Worm (Caenorhabditis elegans) whole organism, early embryonic: ENCODE results near the gene T04A8.8.

Source experiments
- B0310.2 ChIP-seq: sonication (generic microtip); optimal IDR thresholded peaks from 2 replicates; lab custom pipeline; 2016; ENCODE audit warnings: mild to moderate bottlenecking, missing genetic modification characterization, missing compliant biosample characterization
- F13C5.2 ChIP-seq: sonication (generic microtip); optimal IDR thresholded peaks from 2 replicates; lab custom pipeline; 2017; ENCODE audit warnings: mild to moderate bottlenecking, missing genetic modification characterization, inconsistent platforms, missing compliant biosample characterization
- aly-1 ChIP-seq: sonication (generic microtip); optimal IDR thresholded peaks from 2 replicates; lab custom pipeline; 2016; ENCODE audit warnings: missing genetic modification characterization, missing compliant biosample characterization
- ama-1 ChIP-seq: fragments of 150-350 bp; optimal IDR thresholded peaks from 2 replicates; lab custom pipeline; 2014
- ceh-13 ChIP-seq: fragments of 200-800 bp; sonication (Bioruptor generic); optimal IDR thresholded peaks from 2 replicates; lab custom pipeline; 2018; ENCODE audit warnings: mild to moderate bottlenecking, missing genetic modification characterization, missing compliant biosample characterization
- ceh-36 ChIP-seq: sonication (generic microtip); optimal IDR thresholded peaks from 2 replicates; lab custom pipeline; 2016; ENCODE audit warnings: missing genetic modification characterization, inconsistent platforms, missing compliant biosample characterization
- ets-7 ChIP-seq: sonication (generic microtip); optimal IDR thresholded peaks from 2 replicates; lab custom pipeline; 2016; ENCODE audit warnings: missing genotype, missing genetic modification characterization, missing compliant biosample characterization
- flt-1 ChIP-seq: fragments of 200-800 bp; sonication (Bioruptor generic); IDR thresholded peaks from 2 replicates; pipeline ENCODE4 v1.3.6; 2022; ENCODE audit warnings: missing genetic modification characterization, missing compliant biosample characterization
- hmbx-1 ChIP-seq: sonication (generic microtip); optimal IDR thresholded peaks from 2 replicates; lab custom pipeline; 2016; ENCODE audit warnings: mild to moderate bottlenecking, missing genetic modification characterization, missing compliant biosample characterization
- hmg-4 ChIP-seq: fragments of 200-800 bp; sonication (Bioruptor generic); optimal IDR thresholded peaks from 2 replicates; lab custom pipeline; 2018; ENCODE audit warnings: mild to moderate bottlenecking, missing genetic modification characterization, missing compliant biosample characterization
- hnd-1 ChIP-seq: sonication (generic microtip); optimal IDR thresholded peaks from 2 replicates; lab custom pipeline; 2016; ENCODE audit warnings: missing genetic modification characterization, missing compliant biosample characterization
- pes-1 ChIP-seq: fragments of 200-800 bp; sonication (Bioruptor generic); IDR thresholded peaks from 2 replicates; pipeline ENCODE4 v1.3.6; 2022; ENCODE audit warnings: missing genetic modification reagents, missing genetic modification characterization, missing compliant biosample characterization
- scrt-1 ChIP-seq: fragments of 200-800 bp; sonication (Bioruptor generic); IDR thresholded peaks from 2 replicates; pipeline ENCODE4 v1.3.6; 2022; ENCODE audit warnings: missing genetic modification characterization, missing compliant biosample characterization
- sea-1 ChIP-seq: fragments of 200-800 bp; sonication (Bioruptor generic); conservative IDR thresholded peaks from 2 replicates; pipeline ENCODE4 v1.3.6; 2022; ENCODE audit warnings: missing genetic modification characterization, missing compliant biosample characterization
- tbx-11 ChIP-seq: fragments of 200-800 bp; sonication (Bioruptor generic); IDR thresholded peaks from 2 replicates; pipeline ENCODE4 v1.3.6; 2022; ENCODE audit warnings: missing genetic modification characterization, missing compliant biosample characterization
- tbx-37 ChIP-seq: fragments of 200-800 bp; sonication (Bioruptor generic); conservative IDR thresholded peaks from 2 replicates; pipeline ENCODE4 v1.3.6; 2022; ENCODE audit warnings: missing genetic modification reagents, missing genetic modification characterization, missing compliant biosample characterization
- tra-4 ChIP-seq: sonication (generic microtip); optimal IDR thresholded peaks from 2 replicates; lab custom pipeline; 2017; ENCODE audit warnings: missing genetic modification characterization, missing compliant biosample characterization

The T04A8.8 gene

DNA sequence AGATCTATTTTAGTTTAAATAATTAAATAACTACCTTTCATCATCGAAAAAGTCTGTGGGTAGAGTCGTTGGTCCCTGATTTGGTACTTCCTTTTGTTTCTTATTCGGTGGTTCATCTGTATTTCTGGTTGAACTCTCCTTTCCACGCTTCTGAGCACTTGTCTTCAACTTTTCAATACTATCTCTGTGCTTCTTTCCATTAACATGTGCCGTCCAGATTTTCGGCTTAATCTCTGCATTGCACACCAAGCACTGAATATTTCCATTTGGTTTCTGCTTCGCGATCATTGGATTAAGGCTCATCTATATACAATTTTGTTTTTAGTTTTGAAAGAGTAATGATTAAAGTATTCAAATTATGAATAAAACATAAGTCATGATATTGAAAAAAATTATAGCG is 6.1 kb downstream of the T04A8.8 start, which contains the start of gene sel-13:
sel-13 (minus strand) TSS at position 303 of the 400 bp plus-strand sequence.
- TF ChIP-seq F13C5.2 (tag; lab: Kevin White, UChicago) (no peak), hmg-4 (no peak), scrt-1 (GFP tag; lab: Robert Waterston, UW) (no peak), tbx-37 (GFP tag; lab: Robert Waterston, UW) (no peak), sea-1 (GFP tag; lab: Robert Waterston, UW) (no peak), hnd-1 (tag; lab: Kevin White, UChicago) (no peak), aly-1 (tag; lab: Kevin White, UChicago) (no peak), ceh-13 (GFP tag; lab: Kevin White, UChicago) (no peak), ets-7 (tag; lab: Kevin White, UChicago) (no peak), hmbx-1 (tag; lab: Kevin White, UChicago) (no peak), pes-1 (no peak), ama-1 (lab: Kevin White, UChicago) (no peak), B0310.2 (tag; lab: Kevin White, UChicago) (no peak)

DNA sequence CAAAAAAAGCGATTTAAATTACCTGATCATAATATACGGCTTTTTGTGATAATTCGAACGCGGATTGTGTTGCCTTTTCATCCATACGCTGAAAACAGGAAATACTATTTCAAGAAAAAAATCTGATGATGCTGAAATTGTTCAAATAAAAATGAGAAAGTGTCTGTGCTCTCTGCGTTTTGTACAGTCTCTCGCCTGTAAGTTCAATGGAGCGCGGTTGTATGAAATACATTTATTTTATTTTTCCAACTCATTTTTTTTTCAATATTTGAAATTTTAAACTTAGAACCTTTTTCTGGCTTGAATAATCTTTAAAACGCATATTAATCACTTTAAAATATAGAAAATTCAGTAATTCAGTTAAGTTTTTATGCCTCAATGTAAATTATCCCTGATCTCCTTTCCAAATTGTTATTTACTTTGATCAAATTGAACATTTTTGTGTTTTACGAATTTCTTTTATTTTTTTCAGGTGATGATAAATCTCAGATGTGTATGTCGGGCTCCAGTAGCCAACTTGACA is 10.2 kb downstream of the T04A8.8 start, which contains the start of the genes clp-2 and mrpl-16:
clp-2 (minus strand) TSS at position 94 of the 523 bp plus-strand sequence.
mrpl-16 (plus strand) TSS at position 473 of the 523 bp plus-strand sequence.
- no peak for TF ChIP-seq B0310.2 (tag; lab: Kevin White, UChicago)
- no peak for TF ChIP-seq F13C5.2 (tag; lab: Kevin White, UChicago)
- TF ChIP-seq ceh-13 (GFP tag; lab: Kevin White, UChicago), result no peak
- no peak for TF ChIP-seq hmg-4
- TF ChIP-seq hmbx-1 (tag; lab: Kevin White, UChicago), result no peak
- no peak for TF ChIP-seq ama-1 (lab: Kevin White, UChicago)
- TF ChIP-seq tbx-37 (GFP tag; lab: Robert Waterston, UW), result no peak
- no peak for TF ChIP-seq hnd-1 (tag; lab: Kevin White, UChicago)
- no peak for TF ChIP-seq aly-1 (tag; lab: Kevin White, UChicago)
- TF ChIP-seq scrt-1 (GFP tag; lab: Robert Waterston, UW), result no peak
- no peak for TF ChIP-seq pes-1
- TF ChIP-seq sea-1 (GFP tag; lab: Robert Waterston, UW), result no peak
- TF ChIP-seq flt-1 (GFP tag; lab: Robert Waterston, UW), result no peak
- no peak for TF ChIP-seq ets-7 (tag; lab: Kevin White, UChicago)
- TF ChIP-seq tra-4 (tag; lab: Kevin White, UChicago), result no peak
- no peak for TF ChIP-seq tbx-11 (GFP tag; lab: Robert Waterston, UW)
- TF ChIP-seq ceh-36 (tag; lab: Kevin White, UChicago), result no peak

- TF ChIP-seq flt-1 (GFP tag; lab: Robert Waterston, UW), result no peak
- TF ChIP-seq scrt-1 (GFP tag; lab: Robert Waterston, UW), result no peak
- no peak for TF ChIP-seq aly-1 (tag; lab: Kevin White, UChicago)
- TF ChIP-seq ets-7 (tag; lab: Kevin White, UChicago), result no peak
- no peak for TF ChIP-seq hnd-1 (tag; lab: Kevin White, UChicago)
- no peak for TF ChIP-seq hmbx-1 (tag; lab: Kevin White, UChicago)
- TF ChIP-seq ceh-13 (GFP tag; lab: Kevin White, UChicago), result no peak
- no peak for TF ChIP-seq pes-1
- no peak for TF ChIP-seq sea-1 (GFP tag; lab: Robert Waterston, UW)
- TF ChIP-seq ceh-36 (tag; lab: Kevin White, UChicago), result no peak
- TF ChIP-seq tra-4 (tag; lab: Kevin White, UChicago), result no peak
- TF ChIP-seq tbx-11 (GFP tag; lab: Robert Waterston, UW), result no peak
- no peak for TF ChIP-seq tbx-37 (GFP tag; lab: Robert Waterston, UW)
Measured at ce11 chrIII:4705207-4705606, 11.4 kb downstream of the T04A8.8 start, which contains the start of gene pgap-2. Gene pgap-2 (plus strand): TSS chrIII:4705507.

DNA sequence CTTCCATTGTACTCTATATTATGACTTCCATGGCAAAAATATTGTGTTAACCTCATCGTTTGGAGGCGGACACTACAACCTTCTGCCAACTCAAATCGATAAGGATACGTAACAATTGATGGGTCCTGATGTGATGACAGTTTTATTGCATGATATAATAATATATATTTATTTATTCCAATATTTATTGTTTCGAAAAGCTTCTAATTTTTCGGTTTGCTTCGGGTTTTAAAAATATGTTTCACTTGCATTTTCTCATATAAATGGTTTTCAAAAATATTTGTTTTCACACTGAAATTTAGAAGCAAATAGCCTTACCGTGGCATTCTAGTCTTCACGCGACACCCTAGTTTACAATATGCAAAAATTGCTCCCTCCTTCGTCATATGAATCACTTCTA is 12.9 kb downstream of the T04A8.8 start, which contains the start of gene T04A8.13:
T04A8.13 (plus strand) TSS at position 301 of the 400 bp plus-strand sequence.
- no peak for TF ChIP-seq ama-1 (lab: Kevin White, UChicago)
- TF ChIP-seq tra-4 (tag; lab: Kevin White, UChicago), result no peak
- TF ChIP-seq sea-1 (GFP tag; lab: Robert Waterston, UW), result no peak

ce11 chrIII:4708909-4709308 is 15.1 kb downstream of the T04A8.8 start, which contains the start of gene T04A8.18:
Gene T04A8.18 (plus strand): TSS chrIII:4709209.
- TF ChIP-seq sea-1 (GFP tag; lab: Robert Waterston, UW) (no peak), scrt-1 (GFP tag; lab: Robert Waterston, UW) (no peak), B0310.2 (tag; lab: Kevin White, UChicago) (no peak), pes-1 (no peak), ets-7 (tag; lab: Kevin White, UChicago) (no peak), ceh-13 (GFP tag; lab: Kevin White, UChicago) (no peak), aly-1 (tag; lab: Kevin White, UChicago) (no peak), ceh-36 (tag; lab: Kevin White, UChicago) (no peak), hnd-1 (tag; lab: Kevin White, UChicago) (no peak), flt-1 (GFP tag; lab: Robert Waterston, UW) (no peak), hmbx-1 (tag; lab: Kevin White, UChicago) (no peak), tbx-11 (GFP tag; lab: Robert Waterston, UW) (no peak), ama-1 (lab: Kevin White, UChicago) (no peak), tbx-37 (GFP tag; lab: Robert Waterston, UW) (no peak), hmg-4 (no peak)

DNA sequence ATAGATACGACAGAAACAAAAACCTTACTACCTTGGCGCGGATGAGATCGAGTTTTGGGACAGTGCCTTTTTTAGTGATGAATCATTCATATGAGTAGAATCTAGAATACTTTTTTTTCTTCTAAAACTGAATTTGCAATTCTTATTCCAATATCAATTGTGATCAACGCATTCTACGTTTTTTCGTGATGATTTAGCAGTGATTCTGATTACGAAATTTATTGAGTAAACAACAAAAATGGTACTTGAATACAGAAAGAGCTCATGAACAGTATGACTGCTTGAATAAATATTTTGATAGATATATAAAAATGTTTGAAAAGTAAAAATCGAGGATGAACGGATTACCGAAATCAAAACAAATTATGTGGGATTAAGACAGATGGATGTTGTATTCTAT is 21.3 kb downstream of the T04A8.8 start, which contains the start of gene him-18:
him-18 (minus strand) TSS at position 101 of the 400 bp plus-strand sequence.
- TF ChIP-seq ets-7 (tag; lab: Kevin White, UChicago), result no peak
- TF ChIP-seq scrt-1 (GFP tag; lab: Robert Waterston, UW), result no peak
- no peak for TF ChIP-seq sea-1 (GFP tag; lab: Robert Waterston, UW)
- TF ChIP-seq B0310.2 (tag; lab: Kevin White, UChicago), result no peak
- no peak for TF ChIP-seq hmg-4
- no peak for TF ChIP-seq hmbx-1 (tag; lab: Kevin White, UChicago)
